Fruit fly (Drosophila melanogaster) whole organism: Measurements from ENCODE around the gene Ddx56.
A peak's percentile ranks its signal among the peaks of the same experiment; 100 is the strongest.

ENCODE experiments used
- CG8478 ChIP-seq: fragments of >200 bp; optimal IDR thresholded peaks from 2 replicates; lab custom pipeline; 2018; ENCODE audit warnings: inconsistent platforms
- Dll ChIP-seq: fragments of >200 bp; optimal IDR thresholded peaks from 2 replicates; lab custom pipeline; 2017
- EcR ChIP-seq, 2 experiments: fragments of >200 bp; optimal IDR thresholded peaks; 2 replicates each; lab custom pipeline; 2017; ENCODE audit warnings: missing biosample characterization in 2 of 2, missing genetic modification characterization in 2 of 2, missing genetic modification reagents in 2 of 2
- pan ChIP-seq: fragments of >200 bp; optimal IDR thresholded peaks from 2 replicates; lab custom pipeline; 2017
- psq ChIP-seq: fragments of >200 bp; optimal IDR thresholded peaks from 2 replicates; lab custom pipeline; 2017
- usp ChIP-seq: fragments of >200 bp; optimal IDR thresholded peaks from 2 replicates; lab custom pipeline; 2017; ENCODE audit warnings: missing biosample characterization, missing genetic modification characterization, mixed read lengths

The Ddx56 gene

DNA sequence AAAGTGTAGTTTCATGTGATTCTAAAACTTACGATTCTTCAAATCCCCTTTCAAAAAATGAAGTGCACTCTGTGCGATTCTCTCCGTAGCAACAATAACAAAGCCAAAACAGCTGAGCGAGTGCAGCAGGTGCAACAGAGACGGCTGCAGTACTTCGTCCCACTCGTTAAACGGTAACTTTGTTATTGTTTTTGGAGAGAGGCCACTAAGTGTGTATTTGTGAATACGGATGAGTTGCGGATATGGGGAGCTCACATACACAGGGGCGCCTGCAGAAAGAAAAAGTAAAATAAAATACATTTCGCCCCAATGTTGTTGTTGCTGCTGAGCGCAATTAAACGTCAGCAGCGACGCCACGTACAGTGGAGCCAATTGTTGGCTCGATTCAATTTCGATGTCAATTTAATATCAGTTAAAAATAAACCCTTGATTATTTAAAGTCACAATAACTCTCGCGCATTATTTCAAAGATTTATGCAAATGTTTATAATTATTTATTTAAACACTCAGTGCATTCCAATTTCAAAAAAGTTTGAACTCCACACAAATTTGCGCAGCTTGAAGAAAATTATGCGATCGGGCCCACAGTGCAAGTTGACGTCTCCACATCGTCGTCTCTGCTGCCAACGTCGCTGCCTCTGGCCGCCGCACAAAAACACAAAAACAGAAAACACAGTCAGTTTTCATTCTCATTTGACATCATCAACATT, 20.2 kb downstream of the Ddx56 start:
- TF ChIP-seq EcR (GFP tag; optimal IDR thresholded peaks at IDR 0.05; lab: Kevin White, UChicago) (no peak), CG8478 (lab: Kevin White, UChicago) (peak; percentile 59)

DNA sequence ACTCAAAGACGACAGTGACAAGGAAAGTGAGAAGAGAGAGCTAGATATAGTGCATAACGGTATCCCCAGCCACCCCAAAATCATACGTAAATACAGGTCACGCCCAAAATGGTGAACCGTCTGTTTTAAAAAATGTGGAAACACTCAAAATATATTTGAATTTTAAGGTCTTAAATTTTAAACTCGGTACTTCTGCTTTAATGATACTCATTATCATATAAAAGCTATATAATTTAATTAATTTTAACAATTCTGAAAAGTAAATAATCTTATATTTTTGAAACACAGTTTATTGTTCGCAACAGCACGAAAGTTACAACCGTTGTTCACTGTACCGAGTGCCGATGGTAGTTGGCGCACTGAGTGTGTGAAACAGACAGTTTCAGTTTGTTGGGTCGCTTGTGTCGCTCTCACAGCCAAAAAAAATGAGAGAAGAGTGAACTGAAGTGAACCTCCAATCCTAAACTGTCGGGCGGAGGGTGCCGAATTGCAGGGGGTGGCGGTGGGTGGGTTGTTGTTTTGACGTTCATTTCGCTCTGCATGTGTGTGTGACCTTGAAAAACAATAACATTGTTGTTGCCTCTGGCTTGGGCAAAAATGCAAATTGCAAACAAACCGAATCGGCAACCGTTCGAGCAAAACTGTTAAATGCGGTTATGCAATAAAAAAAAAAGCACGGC, 21.3 kb downstream of the Ddx56 start:
- TF ChIP-seq usp (GFP tag; lab: Kevin White, UChicago): no peak
- no peak for TF ChIP-seq Dll (lab: Kevin White, UChicago)
- TF ChIP-seq pan (lab: Kevin White, UChicago): no peak
- no peak for TF ChIP-seq CG8478 (lab: Kevin White, UChicago)
- TF ChIP-seq psq: no peak
- TF ChIP-seq EcR (GFP tag; optimal IDR thresholded peaks at IDR 0.05; lab: Kevin White, UChicago): no peak

DNA sequence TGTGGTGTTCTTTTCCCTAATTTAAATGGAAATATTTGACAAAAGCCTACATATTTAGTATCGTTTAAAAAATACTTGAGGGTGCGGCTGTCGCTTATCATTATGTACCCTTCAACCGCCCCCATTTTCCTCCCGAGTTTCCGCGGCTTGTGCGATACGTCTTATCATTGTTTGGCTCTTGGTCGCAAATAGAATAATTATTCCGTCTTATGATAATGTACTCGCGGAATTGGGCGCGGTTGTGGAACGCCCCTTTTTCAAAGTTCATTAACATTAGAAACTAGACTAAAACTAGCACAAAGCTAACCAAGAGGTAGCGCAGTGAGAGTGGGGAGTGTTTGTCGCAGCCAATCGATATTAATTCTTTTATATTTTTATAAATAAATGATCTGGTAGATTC, 22.3 kb downstream of the Ddx56 start:
- TF ChIP-seq EcR (GFP tag; optimal IDR thresholded peaks at IDR 0.05; lab: Kevin White, UChicago) (no peak), usp (GFP tag; lab: Kevin White, UChicago) (no peak), psq (no peak), CG8478 (lab: Kevin White, UChicago) (no peak), pan (lab: Kevin White, UChicago) (no peak), Dll (lab: Kevin White, UChicago) (no peak)

DNA sequence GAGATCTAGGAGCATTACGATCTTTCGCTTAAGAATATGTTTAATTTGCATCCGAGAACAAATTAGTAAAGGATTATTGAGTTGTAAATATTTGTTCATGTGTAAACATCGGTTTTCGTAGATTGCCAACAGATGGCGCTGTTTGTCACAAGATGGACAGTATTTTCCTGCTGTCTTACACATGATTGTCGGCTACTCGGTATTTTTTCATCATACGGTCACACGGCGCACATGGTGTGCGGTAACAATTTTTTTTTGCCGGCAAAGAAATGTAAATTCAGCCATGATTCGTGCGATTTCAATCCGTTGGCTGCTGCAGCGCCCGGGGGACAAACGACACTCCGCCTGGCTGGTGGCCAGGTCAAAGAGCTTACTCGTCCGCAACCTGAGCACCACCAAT, 24.9 kb downstream of the Ddx56 start, which contains the start of the genes bbx and waw:
TSS of gene bbx (plus strand) at position 151 of the 400 bp plus-strand sequence.
TSS of gene waw (plus strand) at position 151 of the 400 bp plus-strand sequence.
- no peak for TF ChIP-seq CG8478 (lab: Kevin White, UChicago)

DNA sequence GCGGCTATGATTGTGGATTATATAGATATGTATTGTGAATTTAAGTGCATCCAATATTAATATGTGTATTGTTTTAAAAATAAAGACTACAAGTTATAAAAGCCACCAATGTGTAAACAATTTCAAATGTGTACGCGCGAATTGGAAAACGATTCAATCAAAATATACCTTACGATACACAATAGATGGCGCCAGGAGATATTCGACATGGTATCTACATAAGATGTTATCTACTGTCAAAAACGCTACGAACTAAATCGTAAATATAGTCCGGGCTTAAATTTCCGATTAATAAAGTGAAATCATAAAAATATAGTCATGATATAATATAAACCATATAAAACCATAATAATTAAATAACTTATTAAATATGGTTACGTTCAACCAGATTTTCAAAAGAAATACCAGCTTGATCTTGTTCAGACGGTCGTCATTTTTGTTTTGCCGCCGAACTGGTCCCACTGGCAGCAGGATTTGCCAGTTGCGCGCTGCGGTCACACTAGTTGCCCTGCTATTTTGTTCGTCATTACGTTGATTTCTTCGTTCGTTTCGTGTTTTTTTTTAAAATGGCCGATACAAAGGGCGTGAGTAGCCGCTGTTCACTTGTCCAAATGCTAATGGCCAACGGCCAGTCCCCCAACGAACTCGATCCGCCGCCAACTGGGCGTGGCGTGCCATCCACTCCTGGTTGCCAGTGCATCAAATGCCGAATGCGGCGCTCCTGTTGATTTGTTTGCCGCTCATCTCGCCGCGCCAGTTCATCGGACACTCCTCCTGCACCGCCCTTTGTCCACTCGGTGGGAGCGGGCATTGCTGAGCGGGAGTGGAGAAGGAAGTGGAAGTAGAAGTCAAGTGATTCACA, 29.7 kb downstream of the Ddx56 start, which contains the start of gene Septin1:
TSS of gene Septin1 (plus strand) at position 477 of the 862 bp plus-strand sequence.
- TF ChIP-seq psq: no peak
- TF ChIP-seq pan (lab: Kevin White, UChicago): no peak
- no peak for TF ChIP-seq CG8478 (lab: Kevin White, UChicago)
- TF ChIP-seq Dll (lab: Kevin White, UChicago): no peak
- no peak for TF ChIP-seq EcR (GFP tag; optimal IDR thresholded peaks at IDR 0.05; lab: Kevin White, UChicago)
- no peak for TF ChIP-seq usp (GFP tag; lab: Kevin White, UChicago)

DNA sequence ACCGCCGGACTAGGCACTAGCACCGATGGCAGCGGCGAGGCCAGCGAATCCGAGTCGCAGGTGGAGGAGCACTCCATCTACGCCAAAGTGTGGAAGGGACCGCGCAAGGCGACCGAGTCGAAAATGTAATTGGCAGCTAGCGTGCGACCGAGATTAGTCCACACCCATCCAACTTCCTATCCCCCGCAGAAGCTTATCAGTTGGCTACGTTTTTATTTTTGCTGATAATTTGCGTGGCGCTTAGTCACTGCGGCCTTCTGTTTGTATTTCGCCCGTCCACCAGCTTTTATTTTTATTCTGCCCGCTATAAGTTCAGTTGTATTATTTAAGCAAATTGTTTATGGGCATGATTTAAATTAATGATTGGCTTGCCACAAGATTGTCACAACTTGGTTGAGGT, 34.2 kb downstream of the Ddx56 start:
- TF ChIP-seq usp (GFP tag; lab: Kevin White, UChicago): no peak
- TF ChIP-seq CG8478 (lab: Kevin White, UChicago): no peak
- no peak for TF ChIP-seq psq
- no peak for TF ChIP-seq pan (lab: Kevin White, UChicago)
- TF ChIP-seq EcR (GFP tag; optimal IDR thresholded peaks at IDR 0.05; lab: Kevin White, UChicago): no peak
- no peak for TF ChIP-seq Dll (lab: Kevin White, UChicago)

DNA sequence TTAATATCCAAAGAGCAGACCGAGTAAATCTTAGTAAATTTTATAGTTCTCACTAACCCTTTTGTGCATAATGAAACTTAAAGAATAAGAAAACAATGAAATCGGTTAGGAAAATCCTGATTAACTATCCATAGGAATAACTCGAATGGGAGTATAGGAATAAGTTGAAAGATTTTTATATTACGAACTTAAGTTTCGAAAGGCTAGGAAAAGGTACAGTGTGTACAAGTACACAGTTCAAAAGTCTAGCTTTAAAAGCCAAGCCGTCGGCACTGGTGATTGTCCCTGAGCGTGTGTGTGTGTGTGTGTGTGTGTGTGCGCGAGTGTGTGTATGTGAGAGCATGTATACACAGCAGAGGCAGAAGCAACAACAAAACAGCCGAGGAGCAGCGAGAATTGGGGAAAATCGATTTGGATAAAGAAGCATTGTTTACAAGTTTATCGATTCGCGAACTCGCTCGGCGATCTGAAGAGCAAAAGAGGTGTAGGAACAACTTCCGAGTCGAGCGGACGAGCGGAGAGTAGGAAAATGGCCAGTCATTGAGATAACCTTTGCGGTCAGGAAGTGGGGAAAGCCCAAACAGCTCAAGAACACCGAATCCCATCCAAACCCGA, 36.4 kb downstream of the Ddx56 start:
- TF ChIP-seq EcR (GFP tag; optimal IDR thresholded peaks at IDR 0.05; lab: Kevin White, UChicago) (no peak), pan (lab: Kevin White, UChicago) (no peak), usp (GFP tag; lab: Kevin White, UChicago) (no peak), Dll (lab: Kevin White, UChicago) (no peak), psq (no peak), CG8478 (lab: Kevin White, UChicago) (peak; percentile 52)

DNA sequence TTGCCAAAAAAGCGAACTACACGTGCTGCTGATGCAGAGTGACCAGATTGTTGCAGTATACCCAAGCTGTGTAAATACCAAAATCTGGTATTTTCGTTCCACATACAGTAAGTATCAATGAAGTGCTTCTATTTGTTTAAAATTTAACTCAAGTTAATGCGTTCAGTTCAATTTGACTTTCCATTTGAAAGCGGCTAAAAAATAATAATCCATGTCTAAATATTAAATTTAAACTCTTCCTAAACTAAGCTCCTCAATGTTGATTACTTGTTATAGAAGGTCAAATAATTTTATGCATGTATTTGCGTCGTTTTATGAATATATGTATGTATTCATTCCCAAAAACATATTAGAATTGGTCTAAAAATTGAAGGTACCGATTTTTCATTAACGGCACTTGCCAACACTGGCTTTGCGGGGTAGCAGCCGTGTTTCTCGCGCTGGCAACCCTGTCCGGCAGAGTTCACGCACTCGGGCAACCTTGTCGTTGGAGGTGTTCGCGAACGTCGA, 37.9 kb downstream of the Ddx56 start, which contains the start of the genes peng and sol:
TSS of gene peng (minus strand) at position 44 of the 510 bp plus-strand sequence.
TSS of gene sol (plus strand) at position 481 of the 510 bp plus-strand sequence.
- TF ChIP-seq CG8478 (lab: Kevin White, UChicago) (no peak), EcR (GFP tag; optimal IDR thresholded peaks at IDR 0.05; lab: Kevin White, UChicago) (no peak), pan (lab: Kevin White, UChicago) (no peak), Dll (lab: Kevin White, UChicago) (no peak), psq (no peak), usp (GFP tag; lab: Kevin White, UChicago) (no peak)

DNA sequence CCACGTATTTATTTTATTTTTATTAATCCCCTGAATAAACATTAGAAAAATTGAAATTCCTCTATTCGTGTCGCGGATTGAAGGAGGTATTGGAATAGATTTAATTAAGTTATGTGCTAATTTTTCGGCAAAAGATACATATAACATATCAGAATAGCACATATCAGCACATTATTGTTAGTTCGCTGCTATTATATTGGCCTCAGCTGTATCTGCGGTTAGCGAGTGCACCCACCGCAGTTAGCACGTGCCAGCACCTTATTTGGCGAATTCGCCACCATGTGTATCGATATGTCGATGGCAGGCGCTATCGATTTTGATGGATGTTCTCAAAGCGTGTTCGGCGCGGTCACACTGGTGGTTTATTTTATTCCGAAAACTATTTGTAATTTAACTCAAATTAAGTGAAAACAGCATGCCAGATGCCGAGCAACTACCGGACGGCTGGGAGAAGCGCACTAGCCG, 42.7 kb downstream of the Ddx56 start, which contains the start of gene dod:
TSS of gene dod (plus strand) at position 323 of the 465 bp plus-strand sequence.
- TF ChIP-seq Dll (lab: Kevin White, UChicago): no peak
- TF ChIP-seq EcR (GFP tag; optimal IDR thresholded peaks at IDR 0.05; lab: Kevin White, UChicago): no peak
- no peak for TF ChIP-seq CG8478 (lab: Kevin White, UChicago)
- TF ChIP-seq psq: no peak
- TF ChIP-seq pan (lab: Kevin White, UChicago): no peak
- no peak for TF ChIP-seq usp (GFP tag; lab: Kevin White, UChicago)

DNA sequence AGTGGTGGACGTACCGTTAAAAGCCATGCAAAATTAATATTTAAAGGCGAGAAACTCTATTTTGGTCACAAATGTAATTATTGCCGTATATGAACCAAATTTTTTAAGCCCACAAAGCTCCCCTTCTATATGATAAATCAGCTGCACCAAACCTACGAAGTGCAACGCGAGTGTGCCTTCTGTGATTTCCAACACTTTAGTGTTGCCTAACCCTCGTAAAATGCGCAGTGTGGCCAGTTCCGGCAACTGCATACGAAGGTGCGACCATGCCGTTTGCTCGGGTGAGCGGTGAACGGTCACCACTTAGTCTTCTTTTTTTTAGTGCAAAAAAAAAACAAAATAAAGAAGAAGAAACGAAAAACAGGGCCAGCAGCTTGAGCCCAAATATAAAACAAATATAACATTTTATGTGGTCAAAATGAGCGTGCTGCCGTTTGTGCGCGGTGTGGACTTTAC, 48.2 kb downstream of the Ddx56 start, which contains the start of the genes tty and fliI:
TSS of gene tty (minus strand) at position 201 of the 456 bp plus-strand sequence.
TSS of gene fliI (plus strand) at position 266 of the 456 bp plus-strand sequence.
- TF ChIP-seq EcR (GFP tag; optimal IDR thresholded peaks at IDR 0.05; lab: Kevin White, UChicago) (no peak), psq (no peak), CG8478 (lab: Kevin White, UChicago) (no peak), pan (lab: Kevin White, UChicago) (no peak), usp (GFP tag; lab: Kevin White, UChicago) (no peak), Dll (lab: Kevin White, UChicago) (no peak)
